Worm (Caenorhabditis elegans): Measurements from ENCODE around the gene M110.9.

The M110.9 gene

ce11 chrII:8214367-8214766, 16.7 kb upstream of the M110.9 start, which contains the start of gene M110.10:
M110.10 (minus strand) TSS chrII:8214467.
- peak in 1 of 2 experiments; percentile 71 for TF ChIP-seq unc-62 (GFP tag; optimal IDR thresholded peaks at IDR 0.05 in 1 of 2)
- TF ChIP-seq unc-62 (tag; optimal IDR thresholded peaks at IDR 0.05) = no peak
- no peak for TF ChIP-seq ceh-20 (GFP tag; IDR thresholded peaks at IDR 0.05)
- TF ChIP-seq aha-1 (tag) = peak; percentile 6
- TF ChIP-seq lin-38 (GFP tag; IDR thresholded peaks at IDR 0.05) = no peak
- no peak for TF ChIP-seq saeg-2 (GFP tag; IDR thresholded peaks at IDR 0.05)

- TF ChIP-seq daf-12 (tag; optimal IDR thresholded peaks at IDR 0.05) = no peak
- TF ChIP-seq F44E2.7 (GFP tag; IDR thresholded peaks at IDR 0.05) = no peak
- TF ChIP-seq fkh-10 (GFP tag; optimal IDR thresholded peaks at IDR 0.05) = peak; percentile 45
- TF ChIP-seq mep-1 (tag; optimal IDR thresholded peaks at IDR 0.05) = peak; percentile 38
- TF ChIP-seq dve-1 (tag; optimal IDR thresholded peaks at IDR 0.05; ENCODE audit: insufficient read depth) = peak; percentile 25
- TF ChIP-seq hlh-30 (tag; optimal IDR thresholded peaks at IDR 0.05; ENCODE audit: insufficient read depth) = peak; percentile 45
- peak; percentile 76 for TF ChIP-seq R02D3.7 (tag; optimal IDR thresholded peaks at IDR 0.05)
- no peak for TF ChIP-seq daf-16 (GFP tag; optimal IDR thresholded peaks at IDR 0.05)
- TF ChIP-seq daf-16 (tag; optimal IDR thresholded peaks at IDR 0.05) = peak; percentile 37
- peak; percentile 42 for TF ChIP-seq ceh-28 (tag; optimal IDR thresholded peaks at IDR 0.05)
- peak; percentile 53 for TF ChIP-seq dpl-1 (GFP tag; optimal IDR thresholded peaks at IDR 0.05)
- peak; percentile 17 for TF ChIP-seq nhr-28 (tag; optimal IDR thresholded peaks at IDR 0.05)
- TF ChIP-seq rbr-2 (tag; optimal IDR thresholded peaks at IDR 0.05) = peak; percentile 29
- peak; percentile 23 for TF ChIP-seq unc-130 (GFP tag; optimal IDR thresholded peaks at IDR 0.05)
- 0 out of 2 replicates have a peak, but pooled peaks have one; percentile 25 for TF ChIP-seq lin-38 (GFP tag; IDR thresholded peaks at IDR 0.05)
- no peak for TF ChIP-seq zfp-2 (tag; optimal IDR thresholded peaks at IDR 0.05)
- TF ChIP-seq hmg-1.1 (GFP tag; IDR thresholded peaks at IDR 0.05) = peak; percentile 57; the same call in 1 of the 2 replicates
- no peak for TF ChIP-seq nhr-41 (GFP tag; IDR thresholded peaks at IDR 0.05)
- TF ChIP-seq lsy-2 (tag; optimal IDR thresholded peaks at IDR 0.05) = peak in 1 of 2 experiments; percentile 76
Measured at ce11 chrII:8216433-8216832, 14.6 kb upstream of the M110.9 start, which contains the start of gene M110.3. M110.3 (minus strand) TSS chrII:8216616.

- TF ChIP-seq ceh-62 (tag; optimal IDR thresholded peaks at IDR 0.05) (no peak), pha-4 (GFP tag; IDR thresholded peaks at IDR 0.05) (no peak), pha-4 (tag; optimal IDR thresholded peaks at IDR 0.05) (no peak), arid-1 (GFP tag; conservative IDR thresholded peaks at IDR 0.05) (no peak), F44E2.7 (GFP tag; IDR thresholded peaks at IDR 0.05) (no peak), lim-7 (GFP tag; IDR thresholded peaks at IDR 0.05) (no peak), ceh-32 (tag; optimal IDR thresholded peaks at IDR 0.05; ENCODE audit: poor library complexity) (no peak), daf-12 (tag; optimal IDR thresholded peaks at IDR 0.05) (no peak), pqm-1 (tag; optimal IDR thresholded peaks at IDR 0.05) (no peak), daf-16 (GFP tag; optimal IDR thresholded peaks at IDR 0.05) (no peak), daf-16 (tag; optimal IDR thresholded peaks at IDR 0.05) (no peak), ces-1 (GFP tag; optimal IDR thresholded peaks at IDR 0.05) (no peak), unc-39 (tag; optimal IDR thresholded peaks at IDR 0.05) (no peak), mes-2 (tag; optimal IDR thresholded peaks at IDR 0.05; ENCODE audit: poor library complexity, severe bottlenecking) (no peak), lin-38 (GFP tag; IDR thresholded peaks at IDR 0.05) (no peak), dpl-1 (GFP tag; optimal IDR thresholded peaks at IDR 0.05) (no peak)
Measured at ce11 chrII:8216922-8217321, 14.2 kb upstream of the M110.9 start, which contains the start of gene ifg-1. ifg-1 (plus strand) TSS chrII:8217222.

ce11 chrII:8218266-8218665, 12.8 kb upstream of the M110.9 start:
- TF ChIP-seq aha-1 (tag) = peak; percentile 93
- TF ChIP-seq aly-2 (tag; optimal IDR thresholded peaks at IDR 0.05) = no peak
- peak in 1 of 2 experiments; percentile 2 for TF ChIP-seq unc-62 (GFP tag; optimal IDR thresholded peaks at IDR 0.05 in 1 of 2)
- TF ChIP-seq unc-62 (tag; optimal IDR thresholded peaks at IDR 0.05) = no peak

Data from whole organism, L4 larva.